Fruit fly (Drosophila melanogaster): ENCODE results near the gene CG18542.

DNA sequence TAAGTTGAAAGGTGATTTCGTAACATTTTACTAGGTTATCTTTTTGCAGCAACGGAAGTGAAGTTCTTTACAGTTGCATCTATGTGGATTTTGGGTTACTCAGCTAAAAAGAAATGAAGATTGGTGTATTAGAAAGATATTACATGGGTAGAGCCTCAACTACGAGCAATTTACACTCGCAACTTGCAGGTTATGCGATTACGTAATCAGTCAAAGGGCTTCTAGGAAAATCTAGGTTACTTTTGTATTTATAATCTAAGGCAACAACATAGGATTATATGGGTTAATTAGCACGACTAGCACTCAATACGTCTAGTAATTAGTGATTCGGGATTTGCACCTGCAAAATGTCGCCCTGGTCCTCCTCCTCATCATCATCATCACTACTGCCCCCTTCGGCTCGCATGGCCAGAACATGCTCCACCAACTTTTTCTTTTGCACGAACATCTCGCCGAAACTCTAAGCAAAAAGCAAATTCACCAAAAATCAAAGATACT is 11.3 kb upstream of the CG18542 start, which contains the start of gene Dhc1:
- TF ChIP-seq CG12768 (GFP tag; optimal IDR thresholded peaks at IDR 0.05): no peak
- TF ChIP-seq pad (GFP tag; optimal IDR thresholded peaks at IDR 0.05): no peak
- TF ChIP-seq tj (GFP tag; optimal IDR thresholded peaks at IDR 0.05): no peak
- TF ChIP-seq CG33017 (tag; optimal IDR thresholded peaks at IDR 0.05): no peak
